Worm (Caenorhabditis elegans) whole organism, L3 larva: ENCODE data around the gene srz-42.

ENCODE experiments used
- ama-1 ChIP-seq: fragments of 150-350 bp; optimal IDR thresholded peaks from 2 replicates; lab custom pipeline; 2018
- unc-62 ChIP-seq: fragments of 150-350 bp; sonication (generic microtip); optimal IDR thresholded peaks from 4 replicates; lab custom pipeline; 2014; ENCODE audit warnings: missing biosample characterization, missing genetic modification reagents, missing genetic modification characterization

DNA sequence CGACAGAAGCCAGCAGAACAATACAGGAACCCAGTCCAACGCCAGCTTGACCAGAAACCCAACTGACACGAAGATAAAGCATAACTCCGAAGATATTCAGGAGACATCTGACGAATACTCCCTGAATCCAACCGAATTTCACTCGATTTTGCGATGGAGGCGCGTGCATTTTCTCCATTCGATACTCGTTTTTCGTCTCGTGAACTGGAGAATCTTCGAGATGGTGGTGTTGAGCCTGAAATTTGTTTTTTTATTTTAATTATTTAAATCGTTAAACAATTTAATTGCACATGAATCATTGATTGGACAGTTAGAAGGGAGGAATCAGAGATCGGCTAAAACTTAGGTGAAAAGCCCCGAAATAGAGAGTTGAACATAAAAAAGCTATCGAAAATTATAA lies 14.8 kb upstream of the srz-42 start:
- no peak for TF ChIP-seq unc-62 (GFP tag; lab: Kevin White, UChicago)
- no peak for TF ChIP-seq ama-1 (lab: Kevin White, UChicago)
